Fruit fly (Drosophila melanogaster) whole organism, prepupa: Measurements from ENCODE around the gene CG9270.

Experiments used
- Blimp-1 ChIP-seq: fragments of 200-800 bp; sonication (Bioruptor generic); optimal IDR thresholded peaks from 3 replicates; lab custom pipeline; 2017; ENCODE audit warnings: missing biosample characterization, missing genetic modification characterization, mild to moderate bottlenecking, moderate library complexity, missing genetic modification reagents
- CG10631 ChIP-seq: fragments of 200-800 bp; sonication (Bioruptor generic); optimal IDR thresholded peaks from 2 replicates; lab custom pipeline; 2016; ENCODE audit warnings: missing biosample characterization, missing genetic modification characterization
- CG11294 ChIP-seq: fragments of 200-800 bp; sonication (Bioruptor generic); IDR thresholded peaks from 2 replicates; pipeline ENCODE4 v1.3.6; 2022; ENCODE audit warnings: missing biosample characterization, missing genetic modification characterization
- CG11762 ChIP-seq: fragments of 200-800 bp; sonication (Bioruptor generic); optimal IDR thresholded peaks from 3 replicates; lab custom pipeline; 2016; ENCODE audit warnings: missing biosample characterization, missing genetic modification characterization; ENCODE audit not compliant: insufficient read depth
- CG11902 ChIP-seq: fragments of 200-800 bp; sonication (Bioruptor generic); optimal IDR thresholded peaks from 3 replicates; lab custom pipeline; 2016; ENCODE audit warnings: missing biosample characterization, missing genetic modification characterization
- CG15336 ChIP-seq: fragments of 200-800 bp; sonication (Bioruptor generic); IDR thresholded peaks from 2 replicates; pipeline ENCODE4 v1.3.6; 2022; ENCODE audit warnings: missing biosample characterization, missing genetic modification characterization
- CG1621 ChIP-seq: fragments of 200-800 bp; sonication (Bioruptor generic); optimal IDR thresholded peaks from 3 replicates; lab custom pipeline; 2018; ENCODE audit warnings: missing biosample characterization, mild to moderate bottlenecking, missing genetic modification characterization
- CG16779 ChIP-seq: fragments of 200-800 bp; sonication (Bioruptor generic); optimal IDR thresholded peaks from 3 replicates; lab custom pipeline; 2017; ENCODE audit warnings: missing biosample characterization, mild to moderate bottlenecking, missing genetic modification characterization
- CG3032 ChIP-seq: fragments of 200-800 bp; optimal IDR thresholded peaks from 2 replicates; lab custom pipeline; 2019; ENCODE audit warnings: missing biosample characterization, mild to moderate bottlenecking, missing genetic modification characterization, moderate library complexity
- CG31627 ChIP-seq: fragments of 200-800 bp; sonication (Bioruptor generic); optimal IDR thresholded peaks from 3 replicates; lab custom pipeline; 2016; ENCODE audit warnings: missing biosample characterization, missing genetic modification characterization
- CG32006 ChIP-seq: fragments of 200-800 bp; sonication (Bioruptor generic); optimal IDR thresholded peaks from 3 replicates; lab custom pipeline; 2017; ENCODE audit warnings: missing biosample characterization, mild to moderate bottlenecking, missing genetic modification characterization
- CG34406 ChIP-seq: fragments of 200-800 bp; sonication (Bioruptor generic); optimal IDR thresholded peaks from 3 replicates; lab custom pipeline; 2016; ENCODE audit warnings: missing biosample characterization, missing genetic modification characterization
- CG3919 ChIP-seq: fragments of 200-800 bp; sonication (Bioruptor generic); optimal IDR thresholded peaks from 3 replicates; lab custom pipeline; 2016; ENCODE audit warnings: missing biosample characterization, missing genetic modification characterization
- CG6276 ChIP-seq: fragments of 200-800 bp; sonication (Bioruptor generic); optimal IDR thresholded peaks from 2 replicates; lab custom pipeline; 2017; ENCODE audit warnings: missing biosample characterization, mild to moderate bottlenecking, missing genetic modification characterization
- CG6792 ChIP-seq: fragments of 200-800 bp; sonication (Bioruptor generic); optimal IDR thresholded peaks from 3 replicates; lab custom pipeline; 2016; ENCODE audit warnings: missing biosample characterization, missing genetic modification characterization
- CG6808 ChIP-seq: fragments of 200-800 bp; sonication (Bioruptor generic); optimal IDR thresholded peaks from 3 replicates; lab custom pipeline; 2017; ENCODE audit warnings: missing biosample characterization, missing genetic modification characterization, mild to moderate bottlenecking, moderate library complexity, missing genetic modification reagents
- CG8119 ChIP-seq: fragments of 200-800 bp; sonication (Bioruptor generic); IDR thresholded peaks from 3 replicates; pipeline ENCODE4 v1.3.6; 2022; ENCODE audit warnings: missing biosample characterization, missing genetic modification characterization
- CG8319 ChIP-seq: fragments of 200-800 bp; sonication (Bioruptor generic); optimal IDR thresholded peaks from 3 replicates; lab custom pipeline; 2016; ENCODE audit warnings: missing biosample characterization, missing genetic modification characterization
- CG8632 ChIP-seq: fragments of 200-800 bp; sonication (Bioruptor generic); optimal IDR thresholded peaks from 3 replicates; lab custom pipeline; 2016; ENCODE audit warnings: missing biosample characterization, missing genetic modification characterization
- CG9139 ChIP-seq: fragments of 200-800 bp; sonication (Bioruptor generic); optimal IDR thresholded peaks from 3 replicates; lab custom pipeline; 2017; ENCODE audit warnings: missing biosample characterization, mild to moderate bottlenecking, missing genetic modification characterization
- Eip78C ChIP-seq: fragments of 200-800 bp; sonication (Bioruptor generic); peaks from one replicate; lab custom pipeline; 2016; ENCODE audit warnings: missing biosample characterization, missing genetic modification characterization
- Eip93F ChIP-seq: fragments of 200-800 bp; sonication (Bioruptor generic); optimal IDR thresholded peaks from 2 replicates; lab custom pipeline; 2016; ENCODE audit warnings: missing biosample characterization, mild to moderate bottlenecking, missing genetic modification characterization
- Ets21C ChIP-seq: fragments of 200-800 bp; sonication (Bioruptor generic); optimal IDR thresholded peaks from 3 replicates; lab custom pipeline; 2016; ENCODE audit warnings: missing biosample characterization, missing genetic modification characterization
- Ets96B ChIP-seq: fragments of 200-800 bp; optimal IDR thresholded peaks from 2 replicates; lab custom pipeline; 2019; ENCODE audit warnings: missing biosample characterization, mild to moderate bottlenecking, missing genetic modification characterization, moderate library complexity
- Gug ChIP-seq: fragments of 200-800 bp; sonication (Bioruptor generic); IDR thresholded peaks from 2 replicates; pipeline ENCODE4 v1.3.6; 2022; ENCODE audit warnings: missing biosample characterization, missing genetic modification characterization
- Hr38 ChIP-seq: sonication (Bioruptor generic); optimal IDR thresholded peaks from 2 replicates; lab custom pipeline; 2016; ENCODE audit warnings: missing biosample characterization, missing genetic modification characterization
- Hr4 ChIP-seq: fragments of 200-800 bp; sonication (Bioruptor generic); optimal IDR thresholded peaks from 3 replicates; lab custom pipeline; 2016; ENCODE audit warnings: missing biosample characterization, missing genetic modification characterization
- Met ChIP-seq: fragments of 200-800 bp; sonication (Bioruptor generic); optimal IDR thresholded peaks from 3 replicates; lab custom pipeline; 2016; ENCODE audit warnings: missing biosample characterization, missing genetic modification characterization
- OdsH ChIP-seq: fragments of 200-800 bp; sonication (Bioruptor generic); optimal IDR thresholded peaks from 3 replicates; lab custom pipeline; 2016; ENCODE audit warnings: missing biosample characterization, missing genetic modification characterization
- Sox102F ChIP-seq: fragments of 200-800 bp; sonication (Bioruptor generic); optimal IDR thresholded peaks from 2 replicates; lab custom pipeline; 2016; ENCODE audit warnings: missing biosample characterization, mild to moderate bottlenecking, missing genetic modification characterization
- Sox14 ChIP-seq: fragments of 200-800 bp; sonication (Bioruptor generic); optimal IDR thresholded peaks from 3 replicates; lab custom pipeline; 2016; ENCODE audit warnings: missing biosample characterization, missing genetic modification characterization
- Sox15 ChIP-seq: fragments of 200-800 bp; sonication (Bioruptor generic); optimal IDR thresholded peaks from 3 replicates; lab custom pipeline; 2016; ENCODE audit warnings: missing biosample characterization, missing genetic modification characterization
- achi ChIP-seq: fragments of 200-800 bp; sonication (Bioruptor generic); optimal IDR thresholded peaks from 3 replicates; lab custom pipeline; 2016; ENCODE audit warnings: missing biosample characterization, missing genetic modification characterization
- acj6 ChIP-seq: fragments of 200-800 bp; sonication (Bioruptor generic); optimal IDR thresholded peaks from 3 replicates; lab custom pipeline; 2016; ENCODE audit warnings: missing biosample characterization, missing genetic modification characterization
- cyc ChIP-seq: fragments of 200-800 bp; sonication (Bioruptor generic); optimal IDR thresholded peaks from 3 replicates; lab custom pipeline; 2016; ENCODE audit warnings: missing biosample characterization, missing genetic modification characterization
- eg ChIP-seq: fragments of 200-800 bp; sonication (Bioruptor generic); IDR thresholded peaks from 3 replicates; pipeline ENCODE4 v1.3.6; 2022; ENCODE audit warnings: missing biosample characterization, missing genetic modification characterization
- esn ChIP-seq: fragments of 200-800 bp; sonication (Bioruptor generic); optimal IDR thresholded peaks from 2 replicates; lab custom pipeline; 2016; ENCODE audit warnings: missing biosample characterization, mild to moderate bottlenecking, missing genetic modification characterization, moderate library complexity
- fd59A ChIP-seq: fragments of 200-800 bp; sonication (Bioruptor generic); optimal IDR thresholded peaks from 2 replicates; lab custom pipeline; 2017; ENCODE audit warnings: missing biosample characterization, mild to moderate bottlenecking, missing genetic modification characterization, missing genetic modification reagents
- fd85E ChIP-seq: fragments of 200-800 bp; sonication (Bioruptor generic); optimal IDR thresholded peaks from 3 replicates; lab custom pipeline; 2016; ENCODE audit warnings: missing biosample characterization, missing genetic modification characterization
- fkh ChIP-seq: fragments of 200-800 bp; sonication (Bioruptor generic); optimal IDR thresholded peaks from 3 replicates; lab custom pipeline; 2017; ENCODE audit warnings: missing biosample characterization, mild to moderate bottlenecking, missing genetic modification characterization, moderate library complexity
- lz ChIP-seq: fragments of 200-800 bp; sonication (Bioruptor generic); optimal IDR thresholded peaks from 3 replicates; lab custom pipeline; 2016; ENCODE audit warnings: missing biosample characterization, missing genetic modification characterization
- net ChIP-seq: fragments of 200-800 bp; sonication (Bioruptor generic); optimal IDR thresholded peaks from 3 replicates; lab custom pipeline; 2016; ENCODE audit warnings: missing biosample characterization, missing genetic modification characterization
- salr ChIP-seq, 2 experiments: fragments of 200-800 bp; sonication (Bioruptor generic); optimal IDR thresholded peaks; 3 replicates each; lab custom pipeline; 2016 to 2018; ENCODE audit warnings: missing biosample characterization in 2 of 2, missing genetic modification characterization in 2 of 2, mild to moderate bottlenecking in 1 of 2
- spab ChIP-seq: fragments of 200-800 bp; sonication (Bioruptor generic); optimal IDR thresholded peaks from 2 replicates; lab custom pipeline; 2017; ENCODE audit warnings: missing biosample characterization, mild to moderate bottlenecking, missing genetic modification characterization, missing genetic modification reagents
- ss ChIP-seq, 2 experiments: fragments of 200-800 bp; sonication (Bioruptor generic); optimal IDR thresholded peaks; 2 replicates in 1 of 2; 3 replicates in 1 of 2; lab custom pipeline; 2017 to 2018; ENCODE audit warnings: mild to moderate bottlenecking in 2 of 2, missing biosample characterization in 2 of 2, missing genetic modification characterization in 2 of 2, moderate library complexity in 1 of 2
- svp ChIP-seq: fragments of 200-800 bp; sonication (Bioruptor generic); peaks from one replicate; lab custom pipeline; 2016; ENCODE audit warnings: missing biosample characterization, missing genetic modification characterization
- vri ChIP-seq: fragments of 200-800 bp; sonication (Bioruptor generic); optimal IDR thresholded peaks from 3 replicates; lab custom pipeline; 2016; ENCODE audit warnings: missing biosample characterization, mild to moderate bottlenecking, missing genetic modification characterization

CG9270 gene

DNA sequence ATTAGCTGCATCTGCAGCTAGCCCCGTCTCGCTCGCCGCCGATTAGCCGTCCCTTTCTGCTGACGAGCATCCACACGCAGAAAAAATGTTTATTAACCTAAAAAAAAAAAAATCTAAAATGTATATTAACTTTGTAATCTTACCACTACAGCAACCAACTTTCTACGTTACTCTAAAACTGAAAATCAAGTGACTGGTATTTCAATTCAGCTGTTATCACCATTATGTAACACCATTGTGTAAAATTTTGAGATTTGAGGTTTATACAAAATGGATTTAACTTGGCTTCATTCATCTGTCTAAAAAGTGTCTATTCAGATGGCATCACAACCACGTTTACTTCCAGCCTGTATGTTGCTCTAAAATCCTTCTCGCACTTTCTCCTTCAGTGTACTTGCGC lies 2.5 kb upstream of the CG9270 start (continued):
- peak in 1 of 2 experiments; percentile 31 for TF ChIP-seq salr (GFP tag; optimal IDR thresholded peaks at IDR 0.05; lab: Kevin White, UChicago)
- no peak; the same call in 2 of the 3 replicates for TF ChIP-seq eg
- TF ChIP-seq acj6 (GFP tag; lab: Kevin White, UChicago), result peak; percentile 48
- peak; percentile 53 for TF ChIP-seq Met (GFP tag; lab: Kevin White, UChicago)
- TF ChIP-seq cyc (GFP tag; lab: Kevin White, UChicago), result peak; percentile 27
- TF ChIP-seq Sox14 (GFP tag; lab: Kevin White, UChicago), result peak; percentile 12
- peak; percentile 24 for TF ChIP-seq CG6792 (GFP tag; lab: Kevin White, UChicago)
- TF ChIP-seq CG32006 (GFP tag; lab: Kevin White, UChicago), result peak; percentile 66
- TF ChIP-seq Eip78C (GFP tag; lab: Kevin White, UChicago), result peak; percentile 81
- peak; percentile 25 for TF ChIP-seq Ets96B (tag; lab: Kevin White, UChicago)
- no peak for TF ChIP-seq Blimp-1 (GFP tag; lab: Kevin White, UChicago)

dm6 chr2L:20936061-20936390 lies 2.1 kb upstream of the CG9270 start:
- TF ChIP-seq CG9139 (no peak), fkh (GFP tag; lab: Kevin White, UChicago) (peak; percentile 27), Ets96B (tag; lab: Kevin White, UChicago) (no peak), CG6808 (no peak), CG3919 (GFP tag; lab: Kevin White, UChicago) (no peak), Eip78C (GFP tag; lab: Kevin White, UChicago) (no peak), svp (peak; percentile 97), Ets21C (no peak), CG11294 (GFP tag; lab: Robert Waterston, UW) (no peak), ss (GFP tag; optimal IDR thresholded peaks at IDR 0.05; lab: Kevin White, UChicago) (peak in 1 of 2 experiments; percentile 37)
- TF ChIP-seq, all 60 proteins: peak for 3

DNA sequence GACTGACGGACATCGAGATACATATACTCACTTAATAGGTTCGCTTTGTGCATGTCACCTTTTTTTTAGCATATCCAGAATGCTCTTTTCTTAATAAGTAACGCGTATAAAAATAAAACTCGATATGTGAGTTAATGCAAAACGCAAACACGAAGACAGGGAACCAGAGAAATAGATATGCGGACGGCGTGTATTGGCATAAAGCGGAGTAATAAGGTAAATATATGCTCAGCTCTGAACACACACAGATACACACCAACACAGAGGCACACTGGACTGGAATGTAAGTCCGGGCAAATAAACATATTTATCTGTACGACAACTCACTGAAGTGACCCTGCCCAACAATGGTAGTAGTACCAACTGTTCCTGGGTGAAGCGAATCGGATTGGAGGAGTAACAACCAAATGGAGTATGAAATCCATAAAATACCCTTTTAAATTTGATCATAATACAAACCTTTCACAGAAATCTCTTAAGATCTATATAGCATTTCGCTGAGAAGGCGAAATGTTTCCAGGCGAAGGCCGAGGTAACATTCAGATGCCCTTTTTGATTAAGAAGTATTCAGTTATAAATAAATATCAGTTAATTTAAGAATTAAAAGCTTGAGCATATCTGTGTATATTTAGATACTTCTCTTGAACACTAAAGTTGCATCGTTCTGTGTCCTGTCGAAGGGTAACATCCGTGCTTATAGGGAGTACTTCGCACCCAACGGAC lies 1.6 kb upstream of the CG9270 start:
- TF ChIP-seq Sox102F (GFP tag; lab: Kevin White, UChicago) (no peak), cyc (GFP tag; lab: Kevin White, UChicago) (no peak), spab (no peak), Sox14 (GFP tag; lab: Kevin White, UChicago) (peak; percentile 48), CG31627 (GFP tag; lab: Kevin White, UChicago) (peak; percentile 35), Hr38 (GFP tag; lab: Kevin White, UChicago) (no peak), CG6276 (no peak), CG11902 (GFP tag; lab: Kevin White, UChicago) (no peak), CG11762 (no peak), CG10631 (GFP tag; lab: Kevin White, UChicago) (no peak), Gug (GFP tag; lab: Robert Waterston, UW) (no peak), CG8119 (GFP tag; lab: Robert Waterston, UW) (no peak), CG15336 (no peak), Ets21C (no peak), Met (GFP tag; lab: Kevin White, UChicago) (peak; percentile 35), Eip93F (GFP tag; lab: Kevin White, UChicago) (no peak), fkh (GFP tag; lab: Kevin White, UChicago) (peak; percentile 87), Hr4 (no peak), Blimp-1 (GFP tag; lab: Kevin White, UChicago) (no peak), achi (GFP tag; lab: Kevin White, UChicago) (peak; percentile 14), CG16779 (tag; lab: Kevin White, UChicago) (no peak), Sox15 (GFP tag; lab: Kevin White, UChicago) (no peak), fd85E (no peak), CG34406 (GFP tag; lab: Kevin White, UChicago) (peak; percentile 30), esn (GFP tag; lab: Kevin White, UChicago) (peak; percentile 30), vri (GFP tag; lab: Kevin White, UChicago) (no peak), CG3032 (tag; lab: Kevin White, UChicago) (no peak), OdsH (GFP tag; lab: Kevin White, UChicago) (peak; percentile 57), net (GFP tag; lab: Kevin White, UChicago) (no peak), lz (GFP tag; lab: Kevin White, UChicago) (peak; percentile 24), CG8319 (GFP tag; lab: Kevin White, UChicago) (no peak), CG1621 (tag; lab: Kevin White, UChicago) (peak; percentile 9), CG8632 (GFP tag; lab: Kevin White, UChicago) (no peak), fd59A (GFP tag; lab: Kevin White, UChicago) (peak; percentile 6), Eip78C (GFP tag; lab: Kevin White, UChicago) (peak; percentile 74)
